Fruit fly (Drosophila melanogaster): ENCODE measurements around the gene CG31404.

CG31404 gene

dm6 chr3R:19377125-19377524 is 1.3 kb upstream of the CG31404 start, which contains the start of gene CG31245:
Gene CG31245, minus strand, starts transcription at chr3R:19377225.
- TF ChIP-seq Dll (optimal IDR thresholded peaks at IDR 0.05) (no peak), EcR (GFP tag; optimal IDR thresholded peaks at IDR 0.05) (no peak), psq (optimal IDR thresholded peaks at IDR 0.05) (no peak)

- TF ChIP-seq psq (optimal IDR thresholded peaks at IDR 0.05): no peak
- TF ChIP-seq usp (GFP tag; optimal IDR thresholded peaks at IDR 0.05): no peak
- TF ChIP-seq Dll (optimal IDR thresholded peaks at IDR 0.05): no peak
- no peak for TF ChIP-seq CG8478 (optimal IDR thresholded peaks at IDR 0.05)
These were observed 1.1 kb downstream of the CG31404 start, which contains the start of gene CG3581 for dm6 chr3R:19374689-19375088. Gene CG3581, minus strand, starts transcription at chr3R:19374789.

- TF ChIP-seq usp (GFP tag; optimal IDR thresholded peaks at IDR 0.05) (no peak), pan (optimal IDR thresholded peaks at IDR 0.05) (no peak), psq (optimal IDR thresholded peaks at IDR 0.05) (no peak), EcR (GFP tag; optimal IDR thresholded peaks at IDR 0.05) (no peak), CG8478 (optimal IDR thresholded peaks at IDR 0.05) (no peak), Dll (optimal IDR thresholded peaks at IDR 0.05) (no peak)
These were observed 5.1 kb downstream of the CG31404 start for dm6 chr3R:19370693-19371092.

- TF ChIP-seq Dll (optimal IDR thresholded peaks at IDR 0.05) (no peak), pan (optimal IDR thresholded peaks at IDR 0.05) (no peak), EcR (GFP tag; optimal IDR thresholded peaks at IDR 0.05) (no peak), psq (optimal IDR thresholded peaks at IDR 0.05) (no peak), CG8478 (optimal IDR thresholded peaks at IDR 0.05) (no peak), usp (GFP tag; optimal IDR thresholded peaks at IDR 0.05) (no peak)
These were observed 6.8 kb downstream of the CG31404 start for dm6 chr3R:19369060-19369459.

- TF ChIP-seq Dll (optimal IDR thresholded peaks at IDR 0.05): no peak
These were observed 12.9 kb downstream of the CG31404 start for dm6 chr3R:19362879-19363278.

dm6 chr3R:19353751-19354150 is 22.1 kb downstream of the CG31404 start, which contains the start of gene CG43203:
Gene CG43203, plus strand, starts transcription at chr3R:19354051.
- no peak for TF ChIP-seq Dll (optimal IDR thresholded peaks at IDR 0.05)
- no peak for TF ChIP-seq psq (optimal IDR thresholded peaks at IDR 0.05)
- TF ChIP-seq usp (GFP tag; optimal IDR thresholded peaks at IDR 0.05): no peak
- no peak for TF ChIP-seq pan (optimal IDR thresholded peaks at IDR 0.05)
- no peak for TF ChIP-seq EcR (GFP tag; optimal IDR thresholded peaks at IDR 0.05)
- no peak for TF ChIP-seq CG8478 (optimal IDR thresholded peaks at IDR 0.05)

- no peak for TF ChIP-seq Dll (optimal IDR thresholded peaks at IDR 0.05)
- no peak for TF ChIP-seq CG8478 (optimal IDR thresholded peaks at IDR 0.05)
These were observed 23.7 kb downstream of the CG31404 start for dm6 chr3R:19352121-19352520.

dm6 chr3R:19350375-19350943 is 25.4 kb downstream of the CG31404 start:
- TF ChIP-seq CG8478 (optimal IDR thresholded peaks at IDR 0.05) (no peak), usp (GFP tag; optimal IDR thresholded peaks at IDR 0.05) (no peak)

dm6 chr3R:19347678-19348077 is 28.1 kb downstream of the CG31404 start:
- no peak for TF ChIP-seq usp (GFP tag; optimal IDR thresholded peaks at IDR 0.05)
- no peak for TF ChIP-seq CG8478 (optimal IDR thresholded peaks at IDR 0.05)
- TF ChIP-seq Dll (optimal IDR thresholded peaks at IDR 0.05): no peak
- no peak for TF ChIP-seq pan (optimal IDR thresholded peaks at IDR 0.05)
- no peak for TF ChIP-seq psq (optimal IDR thresholded peaks at IDR 0.05)
- TF ChIP-seq EcR (GFP tag; optimal IDR thresholded peaks at IDR 0.05): no peak

- TF ChIP-seq pan (optimal IDR thresholded peaks at IDR 0.05): no peak
- no peak for TF ChIP-seq usp (GFP tag; optimal IDR thresholded peaks at IDR 0.05)
- TF ChIP-seq EcR (GFP tag; optimal IDR thresholded peaks at IDR 0.05): no peak
- no peak for TF ChIP-seq CG8478 (optimal IDR thresholded peaks at IDR 0.05)
- no peak for TF ChIP-seq Dll (optimal IDR thresholded peaks at IDR 0.05)
- no peak for TF ChIP-seq psq (optimal IDR thresholded peaks at IDR 0.05)
These were observed 29.3 kb downstream of the CG31404 start for dm6 chr3R:19346532-19346931.

- TF ChIP-seq psq (optimal IDR thresholded peaks at IDR 0.05) (no peak), CG8478 (optimal IDR thresholded peaks at IDR 0.05) (no peak), Dll (optimal IDR thresholded peaks at IDR 0.05) (no peak), usp (GFP tag; optimal IDR thresholded peaks at IDR 0.05) (no peak), EcR (GFP tag; optimal IDR thresholded peaks at IDR 0.05) (no peak), pan (optimal IDR thresholded peaks at IDR 0.05) (no peak)
These were observed 30.6 kb downstream of the CG31404 start for dm6 chr3R:19345214-19345613.

dm6 chr3R:19343534-19344325 is 32.1 kb downstream of the CG31404 start:
- no peak for TF ChIP-seq EcR (GFP tag; optimal IDR thresholded peaks at IDR 0.05)
- no peak for TF ChIP-seq CG8478 (optimal IDR thresholded peaks at IDR 0.05)
- TF ChIP-seq usp (GFP tag; optimal IDR thresholded peaks at IDR 0.05): no peak
- TF ChIP-seq psq (optimal IDR thresholded peaks at IDR 0.05): no peak
- TF ChIP-seq pan (optimal IDR thresholded peaks at IDR 0.05): no peak
- no peak for TF ChIP-seq Dll (optimal IDR thresholded peaks at IDR 0.05)

- TF ChIP-seq CG8478 (optimal IDR thresholded peaks at IDR 0.05) (no peak), EcR (GFP tag; optimal IDR thresholded peaks at IDR 0.05) (no peak), pan (optimal IDR thresholded peaks at IDR 0.05) (no peak), psq (optimal IDR thresholded peaks at IDR 0.05) (no peak), usp (GFP tag; optimal IDR thresholded peaks at IDR 0.05) (no peak), Dll (optimal IDR thresholded peaks at IDR 0.05) (no peak)
These were observed 34.0 kb downstream of the CG31404 start for dm6 chr3R:19341779-19342178.
